Fruit fly (Drosophila melanogaster): Measurements from ENCODE around the gene Membrin.

The Membrin gene

dm6 chr3L:5355074-5355790, 11.0 kb upstream of the Membrin start, which contains the start of gene CG46456 (continued):
- TF ChIP-seq Kr (GFP tag; optimal IDR thresholded peaks at IDR 0.05) (peak; percentile 4), Lpt (GFP tag; optimal IDR thresholded peaks at IDR 0.05) (no peak), abd-A (tag; optimal IDR thresholded peaks at IDR 0.05) (peak; percentile 83), CG17829 (tag; optimal IDR thresholded peaks at IDR 0.05) (peak; percentile 97), cwo (GFP tag; optimal IDR thresholded peaks at IDR 0.05) (peak; percentile 93), fd102C (GFP tag; optimal IDR thresholded peaks at IDR 0.05) (peak; percentile 74), nmo (GFP tag; optimal IDR thresholded peaks at IDR 0.05) (peak; percentile 96), CG16813 (GFP tag; IDR thresholded peaks at IDR 0.05; ENCODE audit: partially characterized antibody) (peak; percentile 49; the same call in 1 of the 3 replicates), CG17568 (GFP tag; optimal IDR thresholded peaks at IDR 0.05) (peak; percentile 95), sd (tag; optimal IDR thresholded peaks at IDR 0.05) (peak; percentile 81), ash1 (GFP tag; optimal IDR thresholded peaks at IDR 0.05) (peak; percentile 68), BEAF-32 (GFP tag; optimal IDR thresholded peaks at IDR 0.05) (no peak), slou (GFP tag; optimal IDR thresholded peaks at IDR 0.05) (peak; percentile 51), kay (GFP tag; optimal IDR thresholded peaks at IDR 0.05) (peak; percentile 72), CG11247 (GFP tag; IDR thresholded peaks at IDR 0.05) (peak; percentile 81), CG1602 (GFP tag; optimal IDR thresholded peaks at IDR 0.05) (peak; percentile 90), HmgZ (tag; optimal IDR thresholded peaks at IDR 0.05) (peak; percentile 96), Trl (optimal IDR thresholded peaks at IDR 0.05) (peak; percentile 14 to 57), Trl (GFP tag; optimal IDR thresholded peaks at IDR 0.05) (peak; percentile 52), pnt (GFP tag; optimal IDR thresholded peaks at IDR 0.05) (no peak), CG11456 (GFP tag; IDR thresholded peaks at IDR 0.05) (peak; percentile 80; the same call in 2 of the 3 replicates), insv (GFP tag; optimal IDR thresholded peaks at IDR 0.05) (peak in 1 of 2 experiments; percentile 73), CG9609 (GFP tag; optimal IDR thresholded peaks at IDR 0.05) (no peak), tup (GFP tag; optimal IDR thresholded peaks at IDR 0.05) (peak; percentile 62), Scr (GFP tag; IDR thresholded peaks at IDR 0.05; ENCODE audit: partially characterized antibody) (peak; percentile 60), E2f2 (GFP tag; IDR thresholded peaks at IDR 0.05) (peak; percentile 78), CG2712 (tag; optimal IDR thresholded peaks at IDR 0.05) (peak; percentile 98), Meics (GFP tag; optimal IDR thresholded peaks at IDR 0.05) (peak; percentile 96), CG1832 (GFP tag; optimal IDR thresholded peaks at IDR 0.05) (no peak), CG7839 (tag; optimal IDR thresholded peaks at IDR 0.05) (peak; percentile 97), CG7745 (tag; optimal IDR thresholded peaks at IDR 0.05) (peak; percentile 67), dmrt11E (tag; optimal IDR thresholded peaks at IDR 0.05) (peak; percentile 96), Ptx1 (GFP tag; IDR thresholded peaks at IDR 0.05) (peak; percentile 91), cas (GFP tag; IDR thresholded peaks at IDR 0.05) (peak; percentile 81), CG18262 (tag; optimal IDR thresholded peaks at IDR 0.05) (peak; percentile 97), CHES-1-like (GFP tag; optimal IDR thresholded peaks at IDR 0.05) (peak; percentile 30), CG13624 (GFP tag; optimal IDR thresholded peaks at IDR 0.05) (peak; percentile 73), CG42726 (GFP tag; IDR thresholded peaks at IDR 0.05; ENCODE audit: partially characterized antibody) (0 out of 2 replicates have a peak, but pooled peaks have one; percentile 15), ttk (GFP tag; IDR thresholded peaks at IDR 0.05) (peak; percentile 83; the same call in 1 of the 2 replicates), zen2 (GFP tag; IDR thresholded peaks at IDR 0.05; ENCODE audit: partially characterized antibody) (no peak; the same call in 2 of the 3 replicates), row (GFP tag; IDR thresholded peaks at IDR 0.05) (peak; percentile 99), NfI (GFP tag; optimal IDR thresholded peaks at IDR 0.05) (peak; percentile 92), CG10543 (GFP tag; optimal IDR thresholded peaks at IDR 0.05) (peak; percentile 97), CG18476 (GFP tag; optimal IDR thresholded peaks at IDR 0.05) (peak; percentile 82), CG6791 (GFP tag; IDR thresholded peaks at IDR 0.05; ENCODE audit: partially characterized antibody) (no peak), CG30403 (GFP tag; optimal IDR thresholded peaks at IDR 0.05) (peak; percentile 93), CG2120 (GFP tag; optimal IDR thresholded peaks at IDR 0.05) (peak; percentile 94), maf-S (GFP tag; optimal IDR thresholded peaks at IDR 0.05) (peak; percentile 47)

Measured in whole organism, embryonic.